Fruit fly (Drosophila melanogaster) whole organism, prepupa: ENCODE measurements around the gene CG5160.

Experiments used
- Blimp-1 ChIP-seq: fragments of 200-800 bp; sonication (Bioruptor generic); optimal IDR thresholded peaks from 3 replicates; lab custom pipeline; 2017; ENCODE audit warnings: missing biosample characterization, missing genetic modification characterization, mild to moderate bottlenecking, moderate library complexity, missing genetic modification reagents
- CG10631 ChIP-seq: fragments of 200-800 bp; sonication (Bioruptor generic); optimal IDR thresholded peaks from 2 replicates; lab custom pipeline; 2016; ENCODE audit warnings: missing biosample characterization, missing genetic modification characterization
- CG11762 ChIP-seq: fragments of 200-800 bp; sonication (Bioruptor generic); optimal IDR thresholded peaks from 3 replicates; lab custom pipeline; 2016; ENCODE audit warnings: missing biosample characterization, missing genetic modification characterization; ENCODE audit not compliant: insufficient read depth
- CG11902 ChIP-seq: fragments of 200-800 bp; sonication (Bioruptor generic); optimal IDR thresholded peaks from 3 replicates; lab custom pipeline; 2016; ENCODE audit warnings: missing biosample characterization, missing genetic modification characterization
- CG15336 ChIP-seq: fragments of 200-800 bp; sonication (Bioruptor generic); IDR thresholded peaks from 2 replicates; pipeline ENCODE4 v1.3.6; 2022; ENCODE audit warnings: missing biosample characterization, missing genetic modification characterization
- CG1621 ChIP-seq: fragments of 200-800 bp; sonication (Bioruptor generic); optimal IDR thresholded peaks from 3 replicates; lab custom pipeline; 2018; ENCODE audit warnings: missing biosample characterization, mild to moderate bottlenecking, missing genetic modification characterization
- CG3032 ChIP-seq: fragments of 200-800 bp; optimal IDR thresholded peaks from 2 replicates; lab custom pipeline; 2019; ENCODE audit warnings: missing biosample characterization, mild to moderate bottlenecking, missing genetic modification characterization, moderate library complexity
- CG31627 ChIP-seq: fragments of 200-800 bp; sonication (Bioruptor generic); optimal IDR thresholded peaks from 3 replicates; lab custom pipeline; 2016; ENCODE audit warnings: missing biosample characterization, missing genetic modification characterization
- CG32006 ChIP-seq: fragments of 200-800 bp; sonication (Bioruptor generic); optimal IDR thresholded peaks from 3 replicates; lab custom pipeline; 2017; ENCODE audit warnings: missing biosample characterization, mild to moderate bottlenecking, missing genetic modification characterization
- CG34406 ChIP-seq: fragments of 200-800 bp; sonication (Bioruptor generic); optimal IDR thresholded peaks from 3 replicates; lab custom pipeline; 2016; ENCODE audit warnings: missing biosample characterization, missing genetic modification characterization
- CG3919 ChIP-seq: fragments of 200-800 bp; sonication (Bioruptor generic); optimal IDR thresholded peaks from 3 replicates; lab custom pipeline; 2016; ENCODE audit warnings: missing biosample characterization, missing genetic modification characterization
- CG6163 ChIP-seq: fragments of 200-800 bp; sonication (Bioruptor generic); IDR thresholded peaks from 3 replicates; pipeline ENCODE4 v1.3.6; 2022; ENCODE audit warnings: missing biosample characterization, missing genetic modification characterization
- CG6276 ChIP-seq: fragments of 200-800 bp; sonication (Bioruptor generic); optimal IDR thresholded peaks from 2 replicates; lab custom pipeline; 2017; ENCODE audit warnings: missing biosample characterization, mild to moderate bottlenecking, missing genetic modification characterization
- CG6792 ChIP-seq: fragments of 200-800 bp; sonication (Bioruptor generic); optimal IDR thresholded peaks from 3 replicates; lab custom pipeline; 2016; ENCODE audit warnings: missing biosample characterization, missing genetic modification characterization
- CG6808 ChIP-seq: fragments of 200-800 bp; sonication (Bioruptor generic); optimal IDR thresholded peaks from 3 replicates; lab custom pipeline; 2017; ENCODE audit warnings: missing biosample characterization, missing genetic modification characterization, mild to moderate bottlenecking, moderate library complexity, missing genetic modification reagents
- CG7368 ChIP-seq: fragments of 200-800 bp; sonication (Bioruptor generic); optimal IDR thresholded peaks from 3 replicates; lab custom pipeline; 2016; ENCODE audit warnings: missing biosample characterization, missing genetic modification characterization
- CG8119 ChIP-seq: fragments of 200-800 bp; sonication (Bioruptor generic); IDR thresholded peaks from 3 replicates; pipeline ENCODE4 v1.3.6; 2022; ENCODE audit warnings: missing biosample characterization, missing genetic modification characterization
- CG8632 ChIP-seq: fragments of 200-800 bp; sonication (Bioruptor generic); optimal IDR thresholded peaks from 3 replicates; lab custom pipeline; 2016; ENCODE audit warnings: missing biosample characterization, missing genetic modification characterization
- CG9139 ChIP-seq: fragments of 200-800 bp; sonication (Bioruptor generic); optimal IDR thresholded peaks from 3 replicates; lab custom pipeline; 2017; ENCODE audit warnings: missing biosample characterization, mild to moderate bottlenecking, missing genetic modification characterization
- Eip75B ChIP-seq: fragments of 200-800 bp; sonication (Bioruptor generic); optimal IDR thresholded peaks from 3 replicates; lab custom pipeline; 2016; ENCODE audit warnings: missing biosample characterization, missing genetic modification characterization
- Eip78C ChIP-seq: fragments of 200-800 bp; sonication (Bioruptor generic); peaks from one replicate; lab custom pipeline; 2016; ENCODE audit warnings: missing biosample characterization, missing genetic modification characterization
- Eip93F ChIP-seq: fragments of 200-800 bp; sonication (Bioruptor generic); optimal IDR thresholded peaks from 2 replicates; lab custom pipeline; 2016; ENCODE audit warnings: missing biosample characterization, mild to moderate bottlenecking, missing genetic modification characterization
- Ets96B ChIP-seq: fragments of 200-800 bp; optimal IDR thresholded peaks from 2 replicates; lab custom pipeline; 2019; ENCODE audit warnings: missing biosample characterization, mild to moderate bottlenecking, missing genetic modification characterization, moderate library complexity
- Gug ChIP-seq: fragments of 200-800 bp; sonication (Bioruptor generic); IDR thresholded peaks from 2 replicates; pipeline ENCODE4 v1.3.6; 2022; ENCODE audit warnings: missing biosample characterization, missing genetic modification characterization
- Hr38 ChIP-seq: sonication (Bioruptor generic); optimal IDR thresholded peaks from 2 replicates; lab custom pipeline; 2016; ENCODE audit warnings: missing biosample characterization, missing genetic modification characterization
- Hr4 ChIP-seq: fragments of 200-800 bp; sonication (Bioruptor generic); optimal IDR thresholded peaks from 3 replicates; lab custom pipeline; 2016; ENCODE audit warnings: missing biosample characterization, missing genetic modification characterization
- Met ChIP-seq: fragments of 200-800 bp; sonication (Bioruptor generic); optimal IDR thresholded peaks from 3 replicates; lab custom pipeline; 2016; ENCODE audit warnings: missing biosample characterization, missing genetic modification characterization
- OdsH ChIP-seq: fragments of 200-800 bp; sonication (Bioruptor generic); optimal IDR thresholded peaks from 3 replicates; lab custom pipeline; 2016; ENCODE audit warnings: missing biosample characterization, missing genetic modification characterization
- Smox ChIP-seq: fragments of 200-800 bp; sonication (Bioruptor generic); optimal IDR thresholded peaks from 3 replicates; lab custom pipeline; 2016; ENCODE audit warnings: missing biosample characterization, missing genetic modification characterization
- Sox102F ChIP-seq: fragments of 200-800 bp; sonication (Bioruptor generic); optimal IDR thresholded peaks from 2 replicates; lab custom pipeline; 2016; ENCODE audit warnings: missing biosample characterization, mild to moderate bottlenecking, missing genetic modification characterization
- Sox14 ChIP-seq: fragments of 200-800 bp; sonication (Bioruptor generic); optimal IDR thresholded peaks from 3 replicates; lab custom pipeline; 2016; ENCODE audit warnings: missing biosample characterization, missing genetic modification characterization
- achi ChIP-seq: fragments of 200-800 bp; sonication (Bioruptor generic); optimal IDR thresholded peaks from 3 replicates; lab custom pipeline; 2016; ENCODE audit warnings: missing biosample characterization, missing genetic modification characterization
- acj6 ChIP-seq: fragments of 200-800 bp; sonication (Bioruptor generic); optimal IDR thresholded peaks from 3 replicates; lab custom pipeline; 2016; ENCODE audit warnings: missing biosample characterization, missing genetic modification characterization
- cyc ChIP-seq: fragments of 200-800 bp; sonication (Bioruptor generic); optimal IDR thresholded peaks from 3 replicates; lab custom pipeline; 2016; ENCODE audit warnings: missing biosample characterization, missing genetic modification characterization
- dsx ChIP-seq: fragments of 200-800 bp; optimal IDR thresholded peaks from 3 replicates; lab custom pipeline; 2019; ENCODE audit warnings: missing biosample characterization, mild to moderate bottlenecking, missing genetic modification characterization, moderate library complexity; ENCODE audit not compliant: poor library complexity, severe bottlenecking
- eg ChIP-seq: fragments of 200-800 bp; sonication (Bioruptor generic); IDR thresholded peaks from 3 replicates; pipeline ENCODE4 v1.3.6; 2022; ENCODE audit warnings: missing biosample characterization, missing genetic modification characterization
- esn ChIP-seq: fragments of 200-800 bp; sonication (Bioruptor generic); optimal IDR thresholded peaks from 2 replicates; lab custom pipeline; 2016; ENCODE audit warnings: missing biosample characterization, mild to moderate bottlenecking, missing genetic modification characterization, moderate library complexity
- lz ChIP-seq: fragments of 200-800 bp; sonication (Bioruptor generic); optimal IDR thresholded peaks from 3 replicates; lab custom pipeline; 2016; ENCODE audit warnings: missing biosample characterization, missing genetic modification characterization
- pdm3 ChIP-seq: fragments of 200-800 bp; sonication (Bioruptor generic); optimal IDR thresholded peaks from 3 replicates; lab custom pipeline; 2016; ENCODE audit warnings: missing biosample characterization, missing genetic modification characterization
- salr ChIP-seq, 2 experiments: fragments of 200-800 bp; sonication (Bioruptor generic); optimal IDR thresholded peaks; 3 replicates each; lab custom pipeline; 2016 to 2018; ENCODE audit warnings: missing biosample characterization in 2 of 2, missing genetic modification characterization in 2 of 2, mild to moderate bottlenecking in 1 of 2
- spab ChIP-seq: fragments of 200-800 bp; sonication (Bioruptor generic); optimal IDR thresholded peaks from 2 replicates; lab custom pipeline; 2017; ENCODE audit warnings: missing biosample characterization, mild to moderate bottlenecking, missing genetic modification characterization, missing genetic modification reagents
- ss ChIP-seq, 2 experiments: fragments of 200-800 bp; sonication (Bioruptor generic); optimal IDR thresholded peaks; 2 replicates in 1 of 2; 3 replicates in 1 of 2; lab custom pipeline; 2017 to 2018; ENCODE audit warnings: mild to moderate bottlenecking in 2 of 2, missing biosample characterization in 2 of 2, missing genetic modification characterization in 2 of 2, moderate library complexity in 1 of 2
- svp ChIP-seq: fragments of 200-800 bp; sonication (Bioruptor generic); peaks from one replicate; lab custom pipeline; 2016; ENCODE audit warnings: missing biosample characterization, missing genetic modification characterization
- topi ChIP-seq: fragments of 200-800 bp; sonication (Bioruptor generic); optimal IDR thresholded peaks from 3 replicates; lab custom pipeline; 2016; ENCODE audit warnings: missing biosample characterization, missing genetic modification characterization

The CG5160 gene

dm6 chr2L:7396962-7397361 is 1.6 kb downstream of the CG5160 start (continued):
- TF ChIP-seq CG3032 (peak; percentile 81), Eip93F (GFP tag; lab: Kevin White, UChicago) (no peak), CG6163 (GFP tag; lab: Robert Waterston, UW) (no peak; the same call in 2 of the 3 replicates), CG9139 (GFP tag; lab: Kevin White, UChicago) (peak; percentile 54), Hr4 (GFP tag; lab: Kevin White, UChicago) (peak; percentile 66), CG34406 (GFP tag; lab: Kevin White, UChicago) (peak; percentile 62), Sox102F (GFP tag; lab: Kevin White, UChicago) (peak; percentile 73), Hr38 (GFP tag; lab: Kevin White, UChicago) (no peak), CG11902 (GFP tag; lab: Kevin White, UChicago) (peak; percentile 53), Sox14 (GFP tag; lab: Kevin White, UChicago) (peak; percentile 74), cyc (GFP tag; lab: Kevin White, UChicago) (peak; percentile 62), salr (GFP tag; optimal IDR thresholded peaks at IDR 0.05; lab: Kevin White, UChicago) (peak; percentile 37 to 47), Blimp-1 (GFP tag; lab: Kevin White, UChicago) (peak; percentile 23), CG11762 (GFP tag; lab: Kevin White, UChicago) (peak; percentile 67), CG15336 (GFP tag; lab: Robert Waterston, UW) (peak; percentile 52; the same call in 1 of the 2 replicates), Gug (GFP tag; lab: Robert Waterston, UW) (peak; percentile 74), CG6792 (GFP tag; lab: Kevin White, UChicago) (peak; percentile 59), svp (GFP tag; lab: Kevin White, UChicago) (peak; percentile 88), ss (GFP tag; optimal IDR thresholded peaks at IDR 0.05; lab: Kevin White, UChicago) (peak; percentile 16 to 61)

dm6 chr2L:7395813-7396212 is 2.7 kb downstream of the CG5160 start:
- peak; percentile 45 for TF ChIP-seq achi
- TF ChIP-seq Sox102F (GFP tag; lab: Kevin White, UChicago), result peak; percentile 20
- TF ChIP-seq dsx (GFP tag; lab: Kevin White, UChicago), result peak; percentile 20
- peak in 1 of 2 experiments; percentile 6 for TF ChIP-seq ss (GFP tag; optimal IDR thresholded peaks at IDR 0.05; lab: Kevin White, UChicago)
- peak; percentile 2 for TF ChIP-seq lz (GFP tag; lab: Kevin White, UChicago)
- peak; percentile 45 for TF ChIP-seq OdsH
- TF ChIP-seq Eip75B, result no peak
- TF ChIP-seq Met (GFP tag; lab: Kevin White, UChicago), result peak; percentile 20
- TF ChIP-seq CG10631 (GFP tag; lab: Kevin White, UChicago), result no peak
- peak; percentile 54 for TF ChIP-seq CG34406 (GFP tag; lab: Kevin White, UChicago)
- peak; percentile 84 for TF ChIP-seq Eip78C (GFP tag; lab: Kevin White, UChicago)
- TF ChIP-seq CG1621 (tag; lab: Kevin White, UChicago), result no peak
- TF ChIP-seq pdm3 (GFP tag; lab: Kevin White, UChicago), result peak; percentile 21
- TF ChIP-seq CG3032, result peak; percentile 36
- TF ChIP-seq salr (GFP tag; optimal IDR thresholded peaks at IDR 0.05; lab: Kevin White, UChicago), result no peak
- peak; percentile 38 for TF ChIP-seq esn
- TF ChIP-seq svp (GFP tag; lab: Kevin White, UChicago), result peak; percentile 50
- peak; percentile 43 for TF ChIP-seq CG3919
- TF ChIP-seq CG8119 (GFP tag; lab: Robert Waterston, UW), result peak; percentile 54; the same call in 2 of the 3 replicates
- TF ChIP-seq acj6 (GFP tag; lab: Kevin White, UChicago), result peak; percentile 45
- peak; percentile 33 for TF ChIP-seq CG6792 (GFP tag; lab: Kevin White, UChicago)
- no peak for TF ChIP-seq Hr38 (GFP tag; lab: Kevin White, UChicago)
- peak; percentile 53 for TF ChIP-seq CG8632
- TF ChIP-seq CG7368 (GFP tag; lab: Kevin White, UChicago), result peak; percentile 14
- TF ChIP-seq CG31627 (GFP tag; lab: Kevin White, UChicago), result peak; percentile 13
- no peak for TF ChIP-seq CG6163 (GFP tag; lab: Robert Waterston, UW)
- TF ChIP-seq cyc (GFP tag; lab: Kevin White, UChicago), result peak; percentile 26
- TF ChIP-seq topi (GFP tag; lab: Kevin White, UChicago), result peak; percentile 6
- TF ChIP-seq spab (GFP tag; lab: Kevin White, UChicago), result no peak
- TF ChIP-seq CG32006 (GFP tag; lab: Kevin White, UChicago), result peak; percentile 52
- peak; percentile 22; the same call in 1 of the 3 replicates for TF ChIP-seq eg (GFP tag; lab: Robert Waterston, UW)
- peak; percentile 42 for TF ChIP-seq Hr4 (GFP tag; lab: Kevin White, UChicago)
- peak; percentile 13 for TF ChIP-seq Smox
- TF ChIP-seq CG6276 (GFP tag; lab: Kevin White, UChicago), result no peak
- peak; percentile 6 for TF ChIP-seq Ets96B (tag; lab: Kevin White, UChicago)
- TF ChIP-seq CG15336 (GFP tag; lab: Robert Waterston, UW), result peak; percentile 66
- TF ChIP-seq CG6808 (GFP tag; lab: Kevin White, UChicago), result no peak
